Worm (Caenorhabditis elegans) whole organism, young adult: ENCODE measurements around the gene pkg-2.

Experiments
- F23B12.7 ChIP-seq: sonication (generic microtip); optimal IDR thresholded peaks from 2 replicates; lab custom pipeline; 2017; ENCODE audit warnings: missing genetic modification characterization, mild to moderate bottlenecking, missing compliant biosample characterization, antibody characterized with exemption, moderate library complexity; ENCODE audit not compliant: insufficient read depth
- F33H1.4 ChIP-seq: fragments of 200-800 bp; sonication (Bioruptor generic); IDR thresholded peaks from 2 replicates; pipeline ENCODE4 v1.3.6; 2022; ENCODE audit warnings: missing genetic modification reagents, missing genetic modification characterization, missing compliant biosample characterization
- F49E8.2 ChIP-seq: sonication (generic microtip); optimal IDR thresholded peaks from 3 replicates; lab custom pipeline; 2017; ENCODE audit warnings: missing genetic modification characterization, mild to moderate bottlenecking, missing compliant biosample characterization, antibody characterized with exemption, moderate library complexity; ENCODE audit not compliant: insufficient read depth
- T26A5.8 ChIP-seq: sonication (generic microtip); optimal IDR thresholded peaks from 2 replicates; lab custom pipeline; 2016; ENCODE audit warnings: missing genetic modification characterization, missing compliant biosample characterization
- Y53G8AR.9 ChIP-seq: fragments of 200-800 bp; sonication (Bioruptor generic); conservative IDR thresholded peaks from 2 replicates; pipeline ENCODE4 v1.3.6; 2022; ENCODE audit warnings: missing genetic modification reagents, missing genetic modification characterization, missing compliant biosample characterization
- Y79H2A.3 ChIP-seq: fragments of 200-800 bp; sonication (Bioruptor generic); conservative IDR thresholded peaks from 2 replicates; pipeline ENCODE4 v1.3.6; 2022; ENCODE audit warnings: missing genetic modification reagents, missing genetic modification characterization, missing compliant biosample characterization
- attf-3 ChIP-seq: fragments of 200-800 bp; sonication (Bioruptor generic); conservative IDR thresholded peaks from 2 replicates; pipeline ENCODE4 v1.3.6; 2022; ENCODE audit warnings: missing genetic modification reagents, missing genetic modification characterization, missing compliant biosample characterization
- attf-5 ChIP-seq: fragments of 200-800 bp; sonication (Bioruptor generic); optimal IDR thresholded peaks from 2 replicates; lab custom pipeline; 2018; ENCODE audit warnings: mild to moderate bottlenecking, missing genetic modification characterization, missing compliant biosample characterization
- cebp-1 ChIP-seq, 2 experiments: fragments of 200-800 bp in 1 of 2; sonication (Bioruptor generic) in 1 of 2; sonication (generic microtip) in 1 of 2; IDR thresholded peaks in 1 of 2; optimal IDR thresholded peaks in 1 of 2; 2 replicates each; pipeline versions ENCODE4 v1.3.6 to Lab custom; 2017 to 2022; ENCODE audit warnings: missing compliant biosample characterization in 2 of 2, missing genetic modification characterization in 2 of 2, mild to moderate bottlenecking in 1 of 2, missing genetic modification reagents in 1 of 2, moderate library complexity in 1 of 2
- ceh-27 ChIP-seq: fragments of 200-800 bp; sonication (Bioruptor generic); optimal IDR thresholded peaks from 2 replicates; lab custom pipeline; 2018; ENCODE audit warnings: mild to moderate bottlenecking, missing genetic modification characterization, moderate library complexity, missing compliant biosample characterization
- dpl-1 ChIP-seq: fragments of 150-350 bp; optimal IDR thresholded peaks from 2 replicates; lab custom pipeline; 2014; ENCODE audit warnings: missing biosample characterization, missing genetic modification reagents, missing genetic modification characterization
- egl-44 ChIP-seq: fragments of 200-800 bp; sonication (Bioruptor generic); IDR thresholded peaks from 2 replicates; pipeline ENCODE4 v1.3.6; 2022; ENCODE audit warnings: missing genetic modification reagents, missing genetic modification characterization, missing compliant biosample characterization
- egrh-3 ChIP-seq: fragments of 200-800 bp; sonication (Bioruptor generic); IDR thresholded peaks from 2 replicates; pipeline ENCODE4 v1.3.6; 2022; ENCODE audit warnings: missing genetic modification reagents, missing genetic modification characterization, missing compliant biosample characterization
- let-607 ChIP-seq, 2 experiments: fragments of 200-800 bp in 1 of 2; sonication (Bioruptor generic) in 1 of 2; sonication (generic microtip) in 1 of 2; optimal IDR thresholded peaks; 2 replicates each; lab custom pipeline; 2016 to 2018; ENCODE audit warnings: mild to moderate bottlenecking in 2 of 2, missing compliant biosample characterization in 2 of 2, missing genetic modification characterization in 2 of 2, moderate library complexity in 2 of 2, missing genotype in 1 of 2
- lin-35 ChIP-seq, 3 experiments: fragments of 150-350 bp in 2 of 3; sonication (generic microtip) in 1 of 3; optimal IDR thresholded peaks; 2 replicates each; lab custom pipeline; 2014 to 2018; ENCODE audit warnings: missing biosample characterization in 3 of 3, missing genetic modification characterization in 3 of 3, missing genetic modification reagents in 3 of 3
- lin-40 ChIP-seq: sonication (generic microtip); optimal IDR thresholded peaks from 2 replicates; lab custom pipeline; 2016; ENCODE audit warnings: missing genetic modification characterization, mild to moderate bottlenecking, missing compliant biosample characterization, missing genotype, missing genetic modification reagents
- madf-6 ChIP-seq: fragments of 200-800 bp; sonication (Bioruptor generic); IDR thresholded peaks from 2 replicates; pipeline ENCODE4 v1.3.6; 2022; ENCODE audit warnings: missing genetic modification reagents, missing genetic modification characterization, missing compliant biosample characterization
- mel-28 ChIP-seq: sonication (generic microtip); optimal IDR thresholded peaks from 2 replicates; lab custom pipeline; 2016; ENCODE audit warnings: borderline replicate concordance, mild to moderate bottlenecking, missing genetic modification characterization, missing compliant biosample characterization
- nfyb-1 ChIP-seq: fragments of 200-800 bp; sonication (Bioruptor generic); IDR thresholded peaks from 2 replicates; pipeline ENCODE4 v1.3.6; 2022; ENCODE audit warnings: missing genetic modification reagents, missing genetic modification characterization, missing compliant biosample characterization
- nhr-80 ChIP-seq: sonication (generic microtip); optimal IDR thresholded peaks from 2 replicates; lab custom pipeline; 2016; ENCODE audit warnings: missing genetic modification characterization, missing compliant biosample characterization
- rpc-1 ChIP-seq, 2 experiments: fragments of 150-350 bp in 1 of 2; sonication (generic microtip) in 1 of 2; optimal IDR thresholded peaks; 2 replicates each; lab custom pipeline; 2014 to 2018; ENCODE audit warnings: missing biosample characterization in 1 of 2, missing genetic modification characterization in 1 of 2, missing genetic modification reagents in 1 of 2, missing genotype in 1 of 2
- snpc-4 ChIP-seq, 5 experiments: fragments of 150-350 bp in 1 of 5; sonication (generic microtip) in 4 of 5; optimal IDR thresholded peaks; 2 replicates each; lab custom pipeline; 2014 to 2018; ENCODE audit warnings: missing genetic modification characterization in 5 of 5, missing biosample characterization in 3 of 5, antibody characterized with exemption in 2 of 5, mild to moderate bottlenecking in 2 of 5, missing compliant biosample characterization in 2 of 5, missing genotype in 2 of 5, moderate library complexity in 2 of 5, missing genetic modification reagents in 1 of 5
- somi-1 ChIP-seq: fragments of 200-800 bp; sonication (Bioruptor generic); optimal IDR thresholded peaks from 2 replicates; lab custom pipeline; 2018; ENCODE audit warnings: mild to moderate bottlenecking, missing genetic modification characterization, missing compliant biosample characterization
- tbp1 ChIP-seq: fragments of 200-800 bp; sonication (Bioruptor generic); optimal IDR thresholded peaks from 2 replicates; lab custom pipeline; 2018; ENCODE audit warnings: mild to moderate bottlenecking, missing genetic modification characterization, missing compliant biosample characterization
- unc-62 ChIP-seq: fragments of 150-350 bp; optimal IDR thresholded peaks from 2 replicates; lab custom pipeline; 2014; ENCODE audit warnings: missing biosample characterization, missing genetic modification reagents, missing genetic modification characterization
- ztf-6 ChIP-seq: fragments of 200-800 bp; sonication (Bioruptor generic); IDR thresholded peaks from 2 replicates; pipeline ENCODE4 v1.3.6; 2022; ENCODE audit warnings: missing genetic modification reagents, missing genetic modification characterization, missing compliant biosample characterization

pkg-2 gene

DNA sequence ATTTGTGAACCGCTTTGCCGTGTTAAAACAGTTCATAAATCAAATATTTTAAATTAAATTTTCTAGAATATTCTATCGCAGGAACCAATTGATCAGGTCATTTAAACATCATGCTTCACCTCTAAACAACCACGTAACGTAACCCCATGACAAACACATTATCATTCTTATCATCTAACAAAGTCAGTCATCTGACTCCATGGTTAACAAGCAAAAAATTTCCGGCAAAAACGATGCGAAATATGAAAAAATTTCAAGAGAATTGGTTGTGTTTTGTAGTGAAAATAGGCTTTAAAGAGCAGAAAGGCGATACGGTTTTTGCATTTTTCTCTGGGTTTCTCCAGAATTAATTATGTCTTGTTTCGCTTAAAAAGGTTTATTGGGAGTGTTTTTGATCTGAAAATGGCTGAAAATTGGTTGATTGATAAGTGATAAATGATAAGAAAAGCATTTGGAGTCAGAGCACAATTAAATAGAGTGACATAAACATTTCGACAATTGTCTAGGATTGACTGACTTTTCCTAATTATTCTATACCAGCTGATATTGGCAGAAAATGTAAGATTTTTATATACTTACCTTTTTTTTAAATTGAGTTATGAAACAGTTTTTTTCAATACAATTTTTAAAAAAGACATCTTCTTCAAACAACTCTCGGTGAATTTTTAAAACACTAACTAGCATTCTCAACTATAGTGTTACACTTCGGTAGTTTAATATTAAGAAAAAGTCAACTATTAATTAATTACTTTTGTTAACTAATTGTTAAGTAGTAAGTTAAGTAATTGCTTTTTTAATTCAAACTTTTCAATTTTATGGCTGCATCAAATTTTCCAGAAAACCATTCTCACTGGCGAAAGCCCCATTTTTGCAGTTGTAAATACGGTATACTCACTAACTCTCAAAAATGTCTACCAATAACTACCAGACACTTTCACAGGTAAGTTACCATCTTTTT lies 64.7 kb downstream of the pkg-2 start, which contains the start of gene catp-7 (continued):
- TF ChIP-seq rpc-1 (optimal IDR thresholded peaks at IDR 0.05; lab: Kevin White, UChicago) (no peak), rpc-1 (tag; optimal IDR thresholded peaks at IDR 0.05; lab: Kevin White, UChicago) (no peak), F33H1.4 (GFP tag; lab: Robert Waterston, UW) (no peak), madf-6 (GFP tag; lab: Robert Waterston, UW) (no peak), F49E8.2 (tag; lab: Kevin White, UChicago) (no peak), nhr-80 (tag; lab: Kevin White, UChicago) (peak; percentile 87), F23B12.7 (tag; lab: Kevin White, UChicago) (no peak)

DNA sequence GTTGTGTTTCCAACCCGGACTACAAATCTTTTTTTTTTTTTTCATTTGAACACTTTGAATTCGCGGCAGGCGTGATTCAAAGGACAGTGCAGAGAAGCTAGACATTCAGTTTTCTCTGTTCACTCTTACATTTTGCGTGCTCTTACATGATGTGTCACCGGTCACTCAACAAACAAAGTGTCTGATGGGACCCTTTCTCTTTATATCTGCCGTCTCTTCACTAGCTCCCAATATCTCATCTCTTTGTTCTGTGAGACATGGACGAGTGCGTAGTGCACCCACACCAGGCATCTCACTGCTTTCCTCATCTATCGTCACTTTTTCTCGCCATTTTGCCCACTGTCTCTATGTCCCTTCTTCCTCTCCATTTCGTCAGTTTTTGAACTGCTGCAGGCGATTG lies 66.4 kb downstream of the pkg-2 start:
- TF ChIP-seq dpl-1 (GFP tag; lab: Kevin White, UChicago) (no peak), tbp1 (GFP tag; lab: Kevin White, UChicago) (peak; percentile 23), attf-3 (no peak), ceh-27 (GFP tag; lab: Kevin White, UChicago) (peak; percentile 1), unc-62 (peak; percentile 13), Y53G8AR.9 (GFP tag; lab: Robert Waterston, UW) (0 out of 2 replicates have a peak, but pooled peaks have one; percentile 10), lin-35 (GFP tag; optimal IDR thresholded peaks at IDR 0.05; lab: Kevin White, UChicago) (peak in 1 of 3 experiments; percentile 21), let-607 (tag; optimal IDR thresholded peaks at IDR 0.05; lab: Kevin White, UChicago) (peak; percentile 3 to 8), egl-44 (GFP tag; lab: Robert Waterston, UW) (no peak), ztf-6 (GFP tag; lab: Robert Waterston, UW) (no peak), cebp-1 (GFP tag; IDR thresholded peaks at IDR 0.05; lab: Robert Waterston, UW) (no peak), cebp-1 (tag; optimal IDR thresholded peaks at IDR 0.05; lab: Kevin White, UChicago) (peak; percentile 62), somi-1 (peak; percentile 1), lin-40 (tag; lab: Kevin White, UChicago) (peak; percentile 28), attf-5 (GFP tag; lab: Kevin White, UChicago) (peak; percentile 8), nfyb-1 (peak; percentile 55; the same call in 1 of the 2 replicates)

ce11 chrIV:8587605-8588004 lies 66.9 kb downstream of the pkg-2 start:
- TF ChIP-seq rpc-1 (optimal IDR thresholded peaks at IDR 0.05; lab: Kevin White, UChicago) (no peak), rpc-1 (tag; optimal IDR thresholded peaks at IDR 0.05; lab: Kevin White, UChicago) (no peak), egrh-3 (GFP tag; lab: Robert Waterston, UW) (no peak), Y79H2A.3 (no peak), snpc-4 (GFP tag; optimal IDR thresholded peaks at IDR 0.05; lab: Kevin White, UChicago) (no peak), snpc-4 (tag; optimal IDR thresholded peaks at IDR 0.05; lab: Kevin White, UChicago) (no peak), mel-28 (tag; lab: Kevin White, UChicago) (no peak), T26A5.8 (tag; lab: Kevin White, UChicago) (no peak)
